Worm (Caenorhabditis elegans): ENCODE results near the gene T19C3.3.

T19C3.3 gene

DNA sequence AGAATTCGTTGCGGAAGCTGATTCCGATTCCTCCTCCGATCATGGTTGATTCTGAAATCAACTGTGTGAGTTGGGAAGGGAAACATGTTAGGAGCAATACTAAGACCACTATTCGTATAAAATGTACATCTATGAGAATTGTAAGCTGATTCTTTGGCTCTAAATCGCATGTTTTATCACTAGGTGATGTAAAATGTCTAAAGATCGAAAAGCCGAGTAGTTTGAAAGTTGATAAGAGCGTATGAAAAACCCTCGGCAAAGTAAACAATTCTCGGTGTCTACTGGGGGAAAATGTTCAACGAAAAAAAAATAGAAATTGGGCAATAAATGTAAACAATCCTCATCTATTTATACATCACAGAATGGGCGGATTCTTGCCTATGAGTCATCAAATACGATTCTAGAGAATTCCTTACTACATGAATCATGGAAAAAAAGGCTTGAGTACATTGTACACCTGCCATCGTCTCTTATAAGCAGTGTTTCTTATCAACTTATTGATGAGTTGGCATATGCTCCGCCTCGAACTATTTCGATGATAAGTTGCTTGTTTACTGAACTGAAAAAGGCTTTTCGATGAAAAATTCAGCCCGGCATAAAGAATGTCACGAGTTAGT, 13.9 kb downstream of the T19C3.3 start, which contains the start of gene lec-6:
TSS of gene lec-6 (minus strand) at position 51 of the 617 bp plus-strand sequence.
- TF ChIP-seq F16B12.6 (tag; optimal IDR thresholded peaks at IDR 0.05), result no peak
- no peak for TF ChIP-seq tbx-2 (tag; optimal IDR thresholded peaks at IDR 0.05)
- TF ChIP-seq jun-1 (tag; optimal IDR thresholded peaks at IDR 0.05), result peak; percentile 64
- no peak for TF ChIP-seq ets-5 (GFP tag; IDR thresholded peaks at IDR 0.05)
- no peak for TF ChIP-seq vab-15 (tag; optimal IDR thresholded peaks at IDR 0.05)
- TF ChIP-seq aha-1 (tag; optimal IDR thresholded peaks at IDR 0.05), result no peak
- TF ChIP-seq dsc-1 (tag; optimal IDR thresholded peaks at IDR 0.05), result no peak
- TF ChIP-seq fos-1 (tag; optimal IDR thresholded peaks at IDR 0.05), result peak; percentile 74
- TF ChIP-seq swsn-7 (tag; optimal IDR thresholded peaks at IDR 0.05), result no peak
- TF ChIP-seq ztf-4 (tag; optimal IDR thresholded peaks at IDR 0.05), result no peak
- TF ChIP-seq lin-14 (GFP tag; optimal IDR thresholded peaks at IDR 0.05), result peak; percentile 11
- peak in 1 of 2 experiments; percentile 51 for TF ChIP-seq lin-35 (GFP tag; optimal IDR thresholded peaks at IDR 0.05)
- TF ChIP-seq unc-62 (GFP tag; optimal IDR thresholded peaks at IDR 0.05), result no peak
- peak; percentile 97 for TF ChIP-seq elt-2 (tag; optimal IDR thresholded peaks at IDR 0.05)
- no peak for TF ChIP-seq efl-1 (optimal IDR thresholded peaks at IDR 0.05)
- TF ChIP-seq efl-1 (GFP tag; optimal IDR thresholded peaks at IDR 0.05 in 1 of 2), result peak in 1 of 2 experiments; percentile 84
- TF ChIP-seq ceh-82 (tag; optimal IDR thresholded peaks at IDR 0.05), result no peak
- peak; percentile 56 for TF ChIP-seq nhr-71 (tag; optimal IDR thresholded peaks at IDR 0.05)
- no peak for TF ChIP-seq unc-86 (tag; optimal IDR thresholded peaks at IDR 0.05)
- no peak for TF ChIP-seq efl-3 (GFP tag; optimal IDR thresholded peaks at IDR 0.05)
- TF ChIP-seq pqm-1 (tag; optimal IDR thresholded peaks at IDR 0.05), result peak; percentile 38
- peak; percentile 1 for TF ChIP-seq nhr-77 (tag; optimal IDR thresholded peaks at IDR 0.05)
- no peak for TF ChIP-seq ceh-8 (GFP tag; optimal IDR thresholded peaks at IDR 0.05)
- peak; percentile 8 for TF ChIP-seq nhr-90 (tag; optimal IDR thresholded peaks at IDR 0.05; ENCODE audit: poor library complexity)
- no peak for TF ChIP-seq mdl-1 (tag; optimal IDR thresholded peaks at IDR 0.05)
- peak; percentile 21 for TF ChIP-seq irx-1 (tag; optimal IDR thresholded peaks at IDR 0.05)
- peak; percentile 1 for TF ChIP-seq nhr-20 (tag; optimal IDR thresholded peaks at IDR 0.05)
- TF ChIP-seq fkh-4 (tag; optimal IDR thresholded peaks at IDR 0.05; ENCODE audit: borderline replicate concordance), result no peak
- TF ChIP-seq ama-1 (optimal IDR thresholded peaks at IDR 0.05), result no peak

DNA sequence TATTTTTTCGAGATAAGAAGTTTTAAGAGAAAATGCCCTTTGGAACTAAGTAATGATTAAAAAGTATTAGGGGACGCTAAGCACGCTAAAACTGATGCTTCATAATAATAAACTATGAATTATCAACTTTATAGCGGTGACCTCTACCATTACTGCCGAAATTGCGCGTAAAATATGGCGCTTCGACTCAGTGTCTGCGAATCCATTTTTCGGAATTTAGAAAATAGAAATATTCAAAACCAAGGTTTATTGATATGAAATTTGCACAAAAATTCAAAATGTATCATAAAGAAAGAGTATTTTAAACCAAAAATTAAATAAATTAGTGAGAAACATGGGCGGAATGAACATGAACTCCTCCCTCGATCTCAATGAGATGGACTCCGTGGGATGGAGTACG, 15.1 kb downstream of the T19C3.3 start:
- TF ChIP-seq lin-14 (GFP tag; optimal IDR thresholded peaks at IDR 0.05), result no peak
- TF ChIP-seq nhr-237 (tag; optimal IDR thresholded peaks at IDR 0.05), result no peak
- TF ChIP-seq sox-4 (tag; optimal IDR thresholded peaks at IDR 0.05), result no peak
- TF ChIP-seq pqm-1 (tag; optimal IDR thresholded peaks at IDR 0.05), result no peak
- TF ChIP-seq elt-2 (tag; optimal IDR thresholded peaks at IDR 0.05), result peak; percentile 33
- TF ChIP-seq mef-2 (tag; optimal IDR thresholded peaks at IDR 0.05), result no peak
- no peak for TF ChIP-seq lin-15B (tag; optimal IDR thresholded peaks at IDR 0.05)
- TF ChIP-seq vab-15 (tag; optimal IDR thresholded peaks at IDR 0.05), result no peak

DNA sequence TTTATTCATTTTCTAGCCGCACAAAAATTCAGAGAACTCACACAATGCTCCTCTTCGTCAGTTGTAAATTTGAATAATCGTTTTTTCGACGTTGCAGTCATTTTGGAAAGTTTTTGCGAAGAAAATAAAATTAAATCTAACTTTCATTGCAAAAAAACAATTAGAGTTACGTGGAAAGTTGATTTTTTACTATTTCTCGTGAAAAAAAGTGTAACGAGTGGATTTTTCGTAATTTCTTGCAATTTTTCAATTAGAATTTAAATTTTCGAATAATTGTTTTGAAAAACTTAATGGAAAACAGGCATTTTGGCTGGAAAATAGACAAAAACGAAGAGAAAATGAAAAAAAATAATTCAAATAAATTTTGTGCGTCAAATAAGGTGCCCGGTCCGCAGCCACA, 15.7 kb downstream of the T19C3.3 start, which contains the start of gene Y55B1AR.2:
TSS of gene Y55B1AR.2 (minus strand) at position 101 of the 400 bp plus-strand sequence.
- TF ChIP-seq unc-62 (GFP tag; optimal IDR thresholded peaks at IDR 0.05) (no peak), efl-1 (optimal IDR thresholded peaks at IDR 0.05) (no peak), efl-1 (GFP tag; optimal IDR thresholded peaks at IDR 0.05 in 1 of 2) (peak in 1 of 2 experiments; percentile 67)

ce11 chrIII:598168-598567, 16.2 kb downstream of the T19C3.3 start:
- peak; percentile 39 for TF ChIP-seq blmp-1 (tag; optimal IDR thresholded peaks at IDR 0.05)
- no peak for TF ChIP-seq vab-15 (tag; optimal IDR thresholded peaks at IDR 0.05)
- peak; percentile 38 for TF ChIP-seq unc-86 (tag; optimal IDR thresholded peaks at IDR 0.05)
- no peak for TF ChIP-seq fkh-4 (tag; optimal IDR thresholded peaks at IDR 0.05; ENCODE audit: borderline replicate concordance)
- TF ChIP-seq skn-1 (tag; optimal IDR thresholded peaks at IDR 0.05), result peak; percentile 32
- peak; percentile 31 to 55 (median 33) for TF ChIP-seq dpl-1 (GFP tag; optimal IDR thresholded peaks at IDR 0.05)
- TF ChIP-seq fos-1 (tag; optimal IDR thresholded peaks at IDR 0.05), result peak; percentile 25
- TF ChIP-seq pag-3 (tag; optimal IDR thresholded peaks at IDR 0.05; ENCODE audit: borderline replicate concordance, insufficient read depth), result no peak
- peak; percentile 45 for TF ChIP-seq fkh-8 (tag; optimal IDR thresholded peaks at IDR 0.05)
- no peak for TF ChIP-seq jun-1 (tag; optimal IDR thresholded peaks at IDR 0.05)
- peak; percentile 58 to 68 for TF ChIP-seq efl-1 (optimal IDR thresholded peaks at IDR 0.05)
- peak in 1 of 2 experiments; percentile 15 for TF ChIP-seq efl-1 (GFP tag; optimal IDR thresholded peaks at IDR 0.05 in 1 of 2)
- TF ChIP-seq nhr-77 (tag; optimal IDR thresholded peaks at IDR 0.05), result peak; percentile 18
- TF ChIP-seq ceh-8 (GFP tag; optimal IDR thresholded peaks at IDR 0.05), result no peak
- no peak for TF ChIP-seq sptf-1 (tag; optimal IDR thresholded peaks at IDR 0.05)
- TF ChIP-seq elt-3 (tag; optimal IDR thresholded peaks at IDR 0.05), result no peak
- TF ChIP-seq aly-2 (tag; optimal IDR thresholded peaks at IDR 0.05), result no peak
- no peak for TF ChIP-seq ceh-90 (tag; optimal IDR thresholded peaks at IDR 0.05)
- no peak for TF ChIP-seq ama-1 (optimal IDR thresholded peaks at IDR 0.05)
- peak; percentile 34 for TF ChIP-seq nhr-11 (tag; optimal IDR thresholded peaks at IDR 0.05)
- no peak for TF ChIP-seq nhr-237 (tag; optimal IDR thresholded peaks at IDR 0.05)
- TF ChIP-seq lsy-2 (tag; optimal IDR thresholded peaks at IDR 0.05), result peak; percentile 47 to 62
- TF ChIP-seq aha-1 (tag; optimal IDR thresholded peaks at IDR 0.05), result no peak
- peak; percentile 9 for TF ChIP-seq lin-39 (tag; optimal IDR thresholded peaks at IDR 0.05)
- peak; percentile 37 for TF ChIP-seq nhr-20 (tag; optimal IDR thresholded peaks at IDR 0.05)
